Worm (Caenorhabditis elegans) whole organism, L2 larva: ENCODE data around the gene F26F12.8.

ENCODE experiments used
- aly-2 ChIP-seq: fragments of 150-350 bp; optimal IDR thresholded peaks from 2 replicates; lab custom pipeline; 2014; ENCODE audit warnings: missing biosample characterization, missing genetic modification characterization
- ceh-82 ChIP-seq: fragments of 150-350 bp; optimal IDR thresholded peaks from 2 replicates; lab custom pipeline; 2014; ENCODE audit warnings: missing biosample characterization, missing genetic modification characterization
- snpc-4 ChIP-seq: fragments of 150-350 bp; optimal IDR thresholded peaks from 2 replicates; lab custom pipeline; 2014; ENCODE audit warnings: missing biosample characterization, missing genetic modification characterization
- unc-55 ChIP-seq: fragments of 150-350 bp; sonication (generic microtip); optimal IDR thresholded peaks from 3 replicates; lab custom pipeline; 2014; ENCODE audit warnings: missing biosample characterization, missing genetic modification reagents, missing genetic modification characterization
- unc-62 ChIP-seq: fragments of 150-350 bp; optimal IDR thresholded peaks from 2 replicates; lab custom pipeline; 2014; ENCODE audit warnings: missing biosample characterization, missing genetic modification reagents, missing genetic modification characterization

ce11 chrV:5846729-5847128 is 15.6 kb downstream of the F26F12.8 start:
- TF ChIP-seq snpc-4 (tag; lab: Kevin White, UChicago) (no peak), unc-62 (GFP tag; lab: Kevin White, UChicago) (no peak), ceh-82 (tag; lab: Kevin White, UChicago) (no peak), unc-55 (no peak), aly-2 (tag; lab: Kevin White, UChicago) (no peak)
